Worm (Caenorhabditis elegans) whole organism, L4 larva: ENCODE data around the gene C50D2.10.
A peak's percentile ranks its signal among the peaks of the same experiment; 100 is the strongest.

Experiments used
- F49E8.2 ChIP-seq: sonication (generic microtip); optimal IDR thresholded peaks from 2 replicates; lab custom pipeline; 2016; ENCODE audit warnings: missing compliant biosample characterization, mild to moderate bottlenecking, missing genetic modification characterization, borderline replicate concordance
- T20F7.1 ChIP-seq: fragments of 200-800 bp; sonication (Bioruptor generic); optimal IDR thresholded peaks from 2 replicates; lab custom pipeline; 2018; ENCODE audit warnings: mild to moderate bottlenecking, missing genetic modification characterization, missing compliant biosample characterization
- Y48G9A.11 ChIP-seq: fragments of 200-800 bp; sonication (Bioruptor generic); IDR thresholded peaks from 2 replicates; pipeline ENCODE4 v1.3.6; 2022; ENCODE audit warnings: missing genetic modification reagents, missing genetic modification characterization, missing compliant biosample characterization
- ZK337.2 ChIP-seq: fragments of 200-800 bp; sonication (Bioruptor generic); IDR thresholded peaks from 2 replicates; pipeline ENCODE4 v1.3.6; 2022; ENCODE audit warnings: missing genetic modification reagents, missing genetic modification characterization, missing compliant biosample characterization
- ZK546.5 ChIP-seq, 2 experiments: sonication (generic microtip); optimal IDR thresholded peaks; 2 replicates each; lab custom pipeline; 2017; ENCODE audit warnings: missing biosample characterization in 2 of 2, missing genetic modification characterization in 2 of 2
- fkh-10 ChIP-seq: fragments of 150-350 bp; optimal IDR thresholded peaks from 2 replicates; lab custom pipeline; 2014; ENCODE audit warnings: missing biosample characterization, missing genetic modification reagents, missing genetic modification characterization
- gei-8 ChIP-seq: fragments of 200-800 bp; sonication (Bioruptor generic); optimal IDR thresholded peaks from 2 replicates; lab custom pipeline; 2018; ENCODE audit warnings: mild to moderate bottlenecking, missing genetic modification characterization, missing compliant biosample characterization
- snpc-4 ChIP-seq: fragments of 150-350 bp; optimal IDR thresholded peaks from 2 replicates; lab custom pipeline; 2014; ENCODE audit warnings: missing biosample characterization, missing genetic modification characterization
- spr-3 ChIP-seq: fragments of 200-800 bp; sonication (Bioruptor generic); optimal IDR thresholded peaks from 2 replicates; lab custom pipeline; 2018; ENCODE audit warnings: mild to moderate bottlenecking, missing genetic modification characterization, missing compliant biosample characterization
- unc-130 ChIP-seq: sonication (generic microtip); optimal IDR thresholded peaks from 2 replicates; lab custom pipeline; 2016; ENCODE audit warnings: missing genetic modification reagents, missing genetic modification characterization, missing compliant biosample characterization
- zfp-3 ChIP-seq: fragments of 200-800 bp; sonication (Bioruptor generic); conservative IDR thresholded peaks from 2 replicates; pipeline ENCODE4 v1.3.6; 2022; ENCODE audit warnings: missing genetic modification reagents, missing genetic modification characterization, missing compliant biosample characterization

DNA sequence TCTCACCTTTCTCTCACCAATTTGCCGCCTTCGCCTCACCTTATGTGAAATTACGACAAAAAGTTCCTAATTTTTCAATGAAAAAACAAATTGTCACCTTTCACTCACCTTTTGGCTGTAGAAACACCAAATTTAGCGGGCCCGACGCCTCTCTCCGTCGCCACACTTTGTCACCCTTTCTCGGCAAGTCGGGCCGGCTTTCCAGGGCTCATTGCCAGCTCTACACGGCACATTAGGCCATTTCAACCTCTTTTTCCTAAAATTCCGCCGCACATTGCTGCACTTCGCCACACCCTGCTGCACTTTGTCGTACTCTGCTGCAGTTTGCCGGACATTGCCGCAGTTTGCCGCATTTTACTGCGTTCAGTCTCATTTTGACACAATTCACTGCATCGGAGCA is 2.2 kb downstream of the C50D2.10 start:
- TF ChIP-seq fkh-10 (GFP tag; lab: Kevin White, UChicago) (no peak), snpc-4 (tag; lab: Kevin White, UChicago) (no peak), ZK546.5 (tag; optimal IDR thresholded peaks at IDR 0.05; lab: Kevin White, UChicago) (no peak), T20F7.1 (no peak), unc-130 (no peak), ZK337.2 (no peak), spr-3 (GFP tag; lab: Kevin White, UChicago) (no peak), Y48G9A.11 (GFP tag; lab: Robert Waterston, UW) (peak; percentile 39; the same call in 1 of the 2 replicates), F49E8.2 (tag; lab: Kevin White, UChicago) (no peak), zfp-3 (GFP tag; lab: Robert Waterston, UW) (no peak), gei-8 (GFP tag; lab: Kevin White, UChicago) (no peak)
